Comparison of ENCODE assay signal across 2 worm cellular contexts in genomic region chrV:7741918-7742317, ce11.
TF ChIP-seq lines count a peak whose summit lies in the region.

No protein-coding gene starts in this region.

TF ChIP-seq in whole organism, L1 larva, 84 proteins besides CTCF, POLR2A, EP300 and RAD21:
- TF ChIP-seq blmp-1 (tag; optimal IDR thresholded peaks at IDR 0.05; lab: Kevin White, UChicago) (peak; percentile 2), nhr-71 (tag; optimal IDR thresholded peaks at IDR 0.05; lab: Kevin White, UChicago) (no peak)

TF ChIP-seq in whole organism, mixed stage, embryonic, 35 proteins besides CTCF, POLR2A, EP300 and RAD21:
- TF ChIP-seq mab-5 (tag; optimal IDR thresholded peaks at IDR 0.05; lab: Kevin White, UChicago) (no peak), lsy-2 (tag; optimal IDR thresholded peaks at IDR 0.05; lab: Kevin White, UChicago) (no peak), sptf-1 (tag; optimal IDR thresholded peaks at IDR 0.05; lab: Kevin White, UChicago) (no peak), lin-13 (tag; optimal IDR thresholded peaks at IDR 0.05; lab: Kevin White, UChicago) (no peak), nhr-2 (tag; optimal IDR thresholded peaks at IDR 0.05; lab: Kevin White, UChicago) (peak; percentile 100), zip-8 (tag; optimal IDR thresholded peaks at IDR 0.05; lab: Kevin White, UChicago) (peak; percentile 77), unc-62 (GFP tag; optimal IDR thresholded peaks at IDR 0.05; lab: Kevin White, UChicago) (peak; percentile 55)

Comparison
In these comparisons a context has a peak if more than half of its experiments do, and no peak if none do; other contexts are left out.
1. Of the 14 proteins assayed by ChIP-seq in both whole organism, L1 larva and whole organism, mixed stage, embryonic: peak only in whole organism, L1 larva: blmp-1; only in whole organism, mixed stage, embryonic: unc-62; in both: none; in neither: 12.